Fruit fly (Drosophila melanogaster): ENCODE results near the gene esc.

dm6 chr2L:11816376-11816775 lies 12.8 kb downstream of the esc start:
- TF ChIP-seq dmrt93B (GFP tag; optimal IDR thresholded peaks at IDR 0.05) (peak; percentile 54), fru (GFP tag; optimal IDR thresholded peaks at IDR 0.05) (no peak)

Measured in whole organism, wandering third instar larva.